Worm (Caenorhabditis elegans) whole organism, midembryonic: ENCODE results near the gene C42C1.8.

Source experiments
- T22C8.4 ChIP-seq: fragments of 200-800 bp; sonication (Bioruptor generic); IDR thresholded peaks from 2 replicates; pipeline ENCODE4 v1.3.6; 2022; ENCODE audit warnings: missing genetic modification characterization, missing compliant biosample characterization
- cog-1 ChIP-seq: sonication (generic microtip); optimal IDR thresholded peaks from 2 replicates; lab custom pipeline; 2016; ENCODE audit warnings: missing genetic modification characterization, missing compliant biosample characterization
- flt-1 ChIP-seq: fragments of 200-800 bp; sonication (Bioruptor generic); IDR thresholded peaks from 2 replicates; pipeline ENCODE4 v1.3.6; 2022; ENCODE audit warnings: missing genetic modification characterization, missing compliant biosample characterization
- klf-2 ChIP-seq: fragments of 200-800 bp; sonication (Bioruptor generic); conservative IDR thresholded peaks from 2 replicates; pipeline ENCODE4 v1.3.6; 2022; ENCODE audit warnings: missing genetic modification reagents, missing genetic modification characterization, missing compliant biosample characterization
- med-1 ChIP-seq: sonication (generic microtip); optimal IDR thresholded peaks from 2 replicates; lab custom pipeline; 2017; ENCODE audit warnings: missing genetic modification characterization, mild to moderate bottlenecking, missing compliant biosample characterization, antibody characterized with exemption, missing genetic modification reagents; ENCODE audit not compliant: insufficient read depth
- ref-1 ChIP-seq: fragments of 200-800 bp; sonication (Bioruptor generic); conservative IDR thresholded peaks from 2 replicates; pipeline ENCODE4 v1.3.6; 2022; ENCODE audit warnings: missing genetic modification reagents, missing genetic modification characterization, missing compliant biosample characterization
- tab-1 ChIP-seq: fragments of 200-800 bp; sonication (Bioruptor generic); IDR thresholded peaks from 2 replicates; pipeline ENCODE4 v1.3.6; 2022; ENCODE audit warnings: missing genetic modification characterization, missing compliant biosample characterization
- ztf-23 ChIP-seq: fragments of 200-800 bp; sonication (Bioruptor generic); IDR thresholded peaks from 2 replicates; pipeline ENCODE4 v1.3.6; 2022; ENCODE audit warnings: missing genetic modification reagents, missing genetic modification characterization, missing compliant biosample characterization
- ztf-29 ChIP-seq: fragments of 200-800 bp; sonication (Bioruptor generic); IDR thresholded peaks from 2 replicates; pipeline ENCODE4 v1.3.6; 2022; ENCODE audit warnings: missing genetic modification reagents, missing genetic modification characterization, missing compliant biosample characterization

The C42C1.8 gene

DNA sequence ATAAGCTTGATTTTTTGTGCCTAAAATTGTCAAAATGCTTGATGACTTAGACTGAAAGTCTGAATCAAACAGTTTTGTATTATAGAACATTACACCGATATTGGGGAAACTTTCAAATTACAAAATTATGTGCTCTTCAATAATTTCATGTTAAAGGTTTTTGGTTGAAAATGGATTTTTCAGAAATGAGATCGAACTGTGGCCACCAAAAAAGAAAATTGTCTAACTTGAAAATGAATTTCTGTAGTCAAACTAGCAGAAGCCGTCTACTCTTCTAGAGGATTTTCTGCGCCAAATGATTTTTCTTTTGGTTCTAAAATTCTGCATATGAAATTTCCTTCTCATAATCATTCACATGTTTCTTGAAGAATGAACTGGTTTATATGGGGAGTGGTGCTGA, 50.0 kb downstream of the C42C1.8 start:
- TF ChIP-seq ztf-29 (no peak), tab-1 (GFP tag; lab: Robert Waterston, UW) (no peak), cog-1 (tag; lab: Kevin White, UChicago) (no peak), flt-1 (GFP tag; lab: Robert Waterston, UW) (no peak), med-1 (no peak), ztf-23 (GFP tag; lab: Robert Waterston, UW) (no peak), ref-1 (GFP tag; lab: Robert Waterston, UW) (no peak), T22C8.4 (no peak), klf-2 (GFP tag; lab: Robert Waterston, UW) (no peak)
